Worm (Caenorhabditis elegans): ENCODE results near the gene C25H3.14.

C25H3.14 gene

ce11 chrII:5742767-5743166, 47.9 kb downstream of the C25H3.14 start:
- TF ChIP-seq elt-2 (tag; optimal IDR thresholded peaks at IDR 0.05): peak; percentile 73
- no peak for TF ChIP-seq lsy-12 (tag; optimal IDR thresholded peaks at IDR 0.05)

DNA sequence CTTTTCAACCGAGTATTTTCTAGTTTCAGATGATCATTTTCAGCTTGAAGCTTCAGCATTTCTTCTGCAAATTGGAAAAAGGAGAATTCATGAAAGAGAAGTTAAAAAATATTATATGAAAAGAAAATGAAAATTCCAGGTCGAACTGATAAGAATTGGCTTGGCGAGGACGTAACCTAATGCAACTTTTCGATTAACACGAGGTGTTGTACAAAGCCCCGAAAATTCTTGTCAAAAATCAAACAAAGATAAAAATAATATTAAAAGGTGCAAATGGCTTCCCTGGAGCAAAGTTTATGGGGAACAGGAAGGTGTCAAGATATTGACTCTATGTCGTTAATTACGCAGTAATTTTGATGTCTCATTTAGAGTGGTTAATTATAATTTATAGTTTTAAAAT, 49.4 kb downstream of the C25H3.14 start:
- TF ChIP-seq nhr-76 (tag; optimal IDR thresholded peaks at IDR 0.05) (no peak), nhr-237 (tag; optimal IDR thresholded peaks at IDR 0.05) (no peak), elt-2 (tag; optimal IDR thresholded peaks at IDR 0.05) (peak; percentile 95), zag-1 (tag; optimal IDR thresholded peaks at IDR 0.05) (no peak), pqm-1 (tag; optimal IDR thresholded peaks at IDR 0.05) (peak; percentile 16), mdl-1 (tag; optimal IDR thresholded peaks at IDR 0.05) (no peak)

ce11 chrII:5745088-5745487, 50.2 kb downstream of the C25H3.14 start, which contains the start of gene F10C1.9:
F10C1.9 (minus strand) TSS chrII:5745284.
- TF ChIP-seq daf-12 (tag; optimal IDR thresholded peaks at IDR 0.05): no peak
- TF ChIP-seq elt-2 (tag; optimal IDR thresholded peaks at IDR 0.05): peak; percentile 69
